Worm (Caenorhabditis elegans) whole organism, L3 larva: ENCODE results near the gene cyp-34A8.

Experiments used
- ama-1 ChIP-seq: fragments of 150-350 bp; optimal IDR thresholded peaks from 2 replicates; lab custom pipeline; 2018
- fos-1 ChIP-seq: fragments of 150-350 bp; optimal IDR thresholded peaks from 2 replicates; lab custom pipeline; 2014; ENCODE audit warnings: missing biosample characterization, missing genetic modification characterization
- jun-1 ChIP-seq: fragments of 150-350 bp; optimal IDR thresholded peaks from 2 replicates; lab custom pipeline; 2014; ENCODE audit warnings: missing biosample characterization, missing genetic modification reagents, missing genetic modification characterization
- lsy-12 ChIP-seq: sonication (generic microtip); optimal IDR thresholded peaks from 2 replicates; lab custom pipeline; 2016; ENCODE audit warnings: mild to moderate bottlenecking, missing genetic modification characterization, missing compliant biosample characterization
- nhr-11 ChIP-seq: fragments of 150-350 bp; optimal IDR thresholded peaks from 2 replicates; lab custom pipeline; 2014; ENCODE audit warnings: missing biosample characterization, missing genetic modification characterization
- nhr-237 ChIP-seq: fragments of 150-350 bp; optimal IDR thresholded peaks from 2 replicates; lab custom pipeline; 2014; ENCODE audit warnings: missing biosample characterization, missing genetic modification characterization
- pqm-1 ChIP-seq: fragments of 150-350 bp; optimal IDR thresholded peaks from 2 replicates; lab custom pipeline; 2017; ENCODE audit warnings: missing biosample characterization, missing genetic modification characterization, inconsistent platforms
- snpc-4 ChIP-seq: fragments of 150-350 bp; optimal IDR thresholded peaks from 2 replicates; lab custom pipeline; 2014; ENCODE audit warnings: missing biosample characterization, missing genetic modification characterization
- unc-39 ChIP-seq: sonication (generic microtip); optimal IDR thresholded peaks from 4 replicates; lab custom pipeline; 2017; ENCODE audit warnings: missing biosample characterization, missing genetic modification characterization
- unc-62 ChIP-seq: fragments of 150-350 bp; sonication (generic microtip); optimal IDR thresholded peaks from 4 replicates; lab custom pipeline; 2014; ENCODE audit warnings: missing biosample characterization, missing genetic modification reagents, missing genetic modification characterization

DNA sequence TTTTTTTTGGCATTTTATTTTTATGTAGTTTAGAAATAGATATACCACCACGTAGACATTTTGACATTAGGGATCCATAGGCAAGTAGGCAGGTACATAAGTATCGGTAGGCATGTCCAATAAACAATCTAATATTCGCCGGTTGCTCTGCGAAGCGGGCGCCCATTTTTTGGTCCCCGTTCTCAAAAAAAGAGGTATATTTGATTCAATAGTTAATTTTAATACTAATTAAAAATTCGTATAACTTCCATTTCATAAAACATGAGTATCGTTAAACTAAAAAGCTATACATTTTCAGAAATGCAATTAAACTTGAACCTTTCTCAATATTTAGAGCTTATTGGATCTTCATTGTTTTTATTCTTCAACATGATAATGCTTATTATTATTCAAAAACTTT, 9.3 kb upstream of the cyp-34A8 start, which contains the start of gene str-83:
- TF ChIP-seq nhr-237 (tag; lab: Kevin White, UChicago) (no peak), pqm-1 (no peak), unc-39 (tag; lab: Kevin White, UChicago) (no peak), ama-1 (lab: Kevin White, UChicago) (no peak), snpc-4 (no peak), nhr-11 (tag; lab: Kevin White, UChicago) (no peak), unc-62 (GFP tag; lab: Kevin White, UChicago) (no peak), fos-1 (tag; lab: Kevin White, UChicago) (no peak), lsy-12 (tag; lab: Kevin White, UChicago) (no peak), jun-1 (tag; lab: Kevin White, UChicago) (no peak)
